Worm (Caenorhabditis elegans) whole organism, L3 larva: Measurements from ENCODE around the gene C39D10.1.

Experiments
- ama-1 ChIP-seq: fragments of 150-350 bp; optimal IDR thresholded peaks from 2 replicates; lab custom pipeline; 2018
- nfya-1 ChIP-seq: sonication (generic microtip); optimal IDR thresholded peaks from 2 replicates; lab custom pipeline; 2017; ENCODE audit warnings: missing genetic modification characterization, mild to moderate bottlenecking, missing compliant biosample characterization, antibody characterized with exemption, moderate library complexity; ENCODE audit not compliant: insufficient read depth
- skn-1 ChIP-seq: fragments of 150-350 bp; optimal IDR thresholded peaks from 2 replicates; lab custom pipeline; 2014; ENCODE audit warnings: missing biosample characterization, missing genetic modification characterization
- zag-1 ChIP-seq: fragments of 150-350 bp; optimal IDR thresholded peaks from 2 replicates; lab custom pipeline; 2014; ENCODE audit warnings: missing biosample characterization, missing genetic modification characterization

- TF ChIP-seq skn-1 (tag; lab: Kevin White, UChicago) (no peak), nfya-1 (tag; lab: Kevin White, UChicago) (no peak), ama-1 (lab: Kevin White, UChicago) (no peak), zag-1 (tag; lab: Kevin White, UChicago) (no peak)
Measured at ce11 chrX:7945438-7945837, 38.7 kb downstream of the C39D10.1 start.
